Worm (Caenorhabditis elegans): ENCODE results near the gene deg-1.
A peak's percentile ranks its signal among the peaks of the same experiment; 100 is the strongest.

deg-1 gene

ce11 chrX:7715463-7715862, 37.4 kb upstream of the deg-1 start:
- no peak for TF ChIP-seq lin-15B (tag; optimal IDR thresholded peaks at IDR 0.05)

ce11 chrX:7718972-7719371, 33.9 kb upstream of the deg-1 start, which contains the start of gene K09F5.6:
Gene K09F5.6, plus strand, starts transcription at chrX:7719272.
- TF ChIP-seq nhr-77 (tag; optimal IDR thresholded peaks at IDR 0.05) (no peak), mml-1 (tag; optimal IDR thresholded peaks at IDR 0.05) (no peak), lin-39 (tag; optimal IDR thresholded peaks at IDR 0.05) (no peak), unc-62 (GFP tag; optimal IDR thresholded peaks at IDR 0.05) (no peak), elt-3 (tag; optimal IDR thresholded peaks at IDR 0.05) (no peak), hmg-11 (tag; optimal IDR thresholded peaks at IDR 0.05) (no peak), fkh-2 (tag; optimal IDR thresholded peaks at IDR 0.05) (no peak), eor-1 (tag; optimal IDR thresholded peaks at IDR 0.05) (no peak), nhr-23 (tag; optimal IDR thresholded peaks at IDR 0.05) (no peak), nhr-43 (tag; optimal IDR thresholded peaks at IDR 0.05; ENCODE audit: poor library complexity, severe bottlenecking) (no peak), aly-2 (tag; optimal IDR thresholded peaks at IDR 0.05) (no peak), snpc-4 (tag; optimal IDR thresholded peaks at IDR 0.05) (no peak), fos-1 (tag; optimal IDR thresholded peaks at IDR 0.05) (no peak)

- no peak for TF ChIP-seq unc-39 (tag; optimal IDR thresholded peaks at IDR 0.05)
- no peak for TF ChIP-seq nhr-43 (tag; optimal IDR thresholded peaks at IDR 0.05; ENCODE audit: poor library complexity, severe bottlenecking)
- TF ChIP-seq jun-1 (tag; optimal IDR thresholded peaks at IDR 0.05) = no peak
- no peak for TF ChIP-seq tbx-2 (tag; optimal IDR thresholded peaks at IDR 0.05)
- TF ChIP-seq ceh-9 (tag; optimal IDR thresholded peaks at IDR 0.05) = no peak
- no peak for TF ChIP-seq lin-39 (tag; optimal IDR thresholded peaks at IDR 0.05)
- TF ChIP-seq snpc-4 (tag; optimal IDR thresholded peaks at IDR 0.05) = no peak
- no peak for TF ChIP-seq fkh-2 (tag; optimal IDR thresholded peaks at IDR 0.05)
- TF ChIP-seq hmg-11 (tag; optimal IDR thresholded peaks at IDR 0.05) = no peak
- no peak for TF ChIP-seq pha-4 (tag; optimal IDR thresholded peaks at IDR 0.05)
- no peak for TF ChIP-seq nhr-28 (tag; optimal IDR thresholded peaks at IDR 0.05)
- TF ChIP-seq fkh-10 (GFP tag; optimal IDR thresholded peaks at IDR 0.05) = no peak
- TF ChIP-seq mml-1 (tag; optimal IDR thresholded peaks at IDR 0.05) = no peak
- TF ChIP-seq eor-1 (tag; optimal IDR thresholded peaks at IDR 0.05) = no peak
- TF ChIP-seq ama-1 (optimal IDR thresholded peaks at IDR 0.05) = no peak
- TF ChIP-seq unc-62 (GFP tag; optimal IDR thresholded peaks at IDR 0.05) = no peak
Measured at ce11 chrX:7720565-7720964, 32.3 kb upstream of the deg-1 start.

ce11 chrX:7724099-7724498, 28.8 kb upstream of the deg-1 start:
- TF ChIP-seq ceh-82 (tag; optimal IDR thresholded peaks at IDR 0.05) = no peak

ce11 chrX:7725615-7726014, 27.3 kb upstream of the deg-1 start, which contains the start of gene spp-14:
Gene spp-14, plus strand, starts transcription at chrX:7725979.
- no peak for TF ChIP-seq ama-1 (optimal IDR thresholded peaks at IDR 0.05)
- TF ChIP-seq mml-1 (tag; optimal IDR thresholded peaks at IDR 0.05) = no peak
- TF ChIP-seq fkh-2 (tag; optimal IDR thresholded peaks at IDR 0.05) = no peak
- peak; percentile 22 for TF ChIP-seq skn-1 (tag; optimal IDR thresholded peaks at IDR 0.05)
- peak; percentile 97 for TF ChIP-seq pqm-1 (tag; optimal IDR thresholded peaks at IDR 0.05)
- no peak for TF ChIP-seq unc-62 (GFP tag; optimal IDR thresholded peaks at IDR 0.05)
- peak; percentile 77 for TF ChIP-seq jun-1 (tag; optimal IDR thresholded peaks at IDR 0.05)
- no peak for TF ChIP-seq mdl-1 (tag; optimal IDR thresholded peaks at IDR 0.05)
- TF ChIP-seq pha-4 (tag; optimal IDR thresholded peaks at IDR 0.05) = peak; percentile 20
- TF ChIP-seq elt-2 (tag; optimal IDR thresholded peaks at IDR 0.05) = peak; percentile 99

ce11 chrX:7726351-7726750, 26.5 kb upstream of the deg-1 start:
- no peak for TF ChIP-seq ztf-4 (tag; optimal IDR thresholded peaks at IDR 0.05)
- no peak for TF ChIP-seq daf-12 (tag; optimal IDR thresholded peaks at IDR 0.05)
- no peak for TF ChIP-seq nhr-67 (tag; optimal IDR thresholded peaks at IDR 0.05)
- TF ChIP-seq elt-3 (tag; optimal IDR thresholded peaks at IDR 0.05) = no peak
- TF ChIP-seq nfya-1 (tag; optimal IDR thresholded peaks at IDR 0.05; ENCODE audit: insufficient read depth) = no peak
- TF ChIP-seq eor-1 (tag; optimal IDR thresholded peaks at IDR 0.05) = no peak
- no peak for TF ChIP-seq pha-4 (tag; optimal IDR thresholded peaks at IDR 0.05)
- no peak for TF ChIP-seq aly-2 (tag; optimal IDR thresholded peaks at IDR 0.05)
- TF ChIP-seq skn-1 (tag; optimal IDR thresholded peaks at IDR 0.05) = no peak
- no peak for TF ChIP-seq nhr-77 (tag; optimal IDR thresholded peaks at IDR 0.05)
- no peak for TF ChIP-seq lsy-12 (tag; optimal IDR thresholded peaks at IDR 0.05)
- TF ChIP-seq nhr-11 (tag; optimal IDR thresholded peaks at IDR 0.05) = no peak
- TF ChIP-seq R02D3.7 (tag; optimal IDR thresholded peaks at IDR 0.05) = no peak
- no peak for TF ChIP-seq mml-1 (tag; optimal IDR thresholded peaks at IDR 0.05)
